Worm (Caenorhabditis elegans) whole organism, midembryonic: ENCODE results near the gene Y5H2B.3.
"Not testable (repeated sequence)": the region's sequence is repeated elsewhere in the genome, so short reads cannot be mapped to it uniquely, and the experiment has no call there.

Experiments
- T22C8.4 ChIP-seq: fragments of 200-800 bp; sonication (Bioruptor generic); IDR thresholded peaks from 2 replicates; pipeline ENCODE4 v1.3.6; 2022; ENCODE audit warnings: missing genetic modification characterization, missing compliant biosample characterization
- cog-1 ChIP-seq: sonication (generic microtip); optimal IDR thresholded peaks from 2 replicates; lab custom pipeline; 2016; ENCODE audit warnings: missing genetic modification characterization, missing compliant biosample characterization
- flt-1 ChIP-seq: fragments of 200-800 bp; sonication (Bioruptor generic); IDR thresholded peaks from 2 replicates; pipeline ENCODE4 v1.3.6; 2022; ENCODE audit warnings: missing genetic modification characterization, missing compliant biosample characterization
- klf-2 ChIP-seq: fragments of 200-800 bp; sonication (Bioruptor generic); conservative IDR thresholded peaks from 2 replicates; pipeline ENCODE4 v1.3.6; 2022; ENCODE audit warnings: missing genetic modification reagents, missing genetic modification characterization, missing compliant biosample characterization
- med-1 ChIP-seq: sonication (generic microtip); optimal IDR thresholded peaks from 2 replicates; lab custom pipeline; 2017; ENCODE audit warnings: missing genetic modification characterization, mild to moderate bottlenecking, missing compliant biosample characterization, antibody characterized with exemption, missing genetic modification reagents; ENCODE audit not compliant: insufficient read depth
- ref-1 ChIP-seq: fragments of 200-800 bp; sonication (Bioruptor generic); conservative IDR thresholded peaks from 2 replicates; pipeline ENCODE4 v1.3.6; 2022; ENCODE audit warnings: missing genetic modification reagents, missing genetic modification characterization, missing compliant biosample characterization
- tab-1 ChIP-seq: fragments of 200-800 bp; sonication (Bioruptor generic); IDR thresholded peaks from 2 replicates; pipeline ENCODE4 v1.3.6; 2022; ENCODE audit warnings: missing genetic modification characterization, missing compliant biosample characterization
- ztf-23 ChIP-seq: fragments of 200-800 bp; sonication (Bioruptor generic); IDR thresholded peaks from 2 replicates; pipeline ENCODE4 v1.3.6; 2022; ENCODE audit warnings: missing genetic modification reagents, missing genetic modification characterization, missing compliant biosample characterization
- ztf-29 ChIP-seq: fragments of 200-800 bp; sonication (Bioruptor generic); IDR thresholded peaks from 2 replicates; pipeline ENCODE4 v1.3.6; 2022; ENCODE audit warnings: missing genetic modification reagents, missing genetic modification characterization, missing compliant biosample characterization

The Y5H2B.3 gene

ce11 chrV:2187864-2188345, at the start of gene Y5H2B.3:
Y5H2B.3 (plus strand) TSS chrV:2188295.
- no peak for TF ChIP-seq med-1
- TF ChIP-seq flt-1 (GFP tag; lab: Robert Waterston, UW): no peak
- no peak for TF ChIP-seq cog-1 (tag; lab: Kevin White, UChicago)
- no peak for TF ChIP-seq klf-2 (GFP tag; lab: Robert Waterston, UW)
- no peak for TF ChIP-seq ref-1 (GFP tag; lab: Robert Waterston, UW)
- TF ChIP-seq tab-1 (GFP tag; lab: Robert Waterston, UW): no peak

ce11 chrV:2139918-2140317, 48.2 kb upstream of the Y5H2B.3 start, which contains the start of gene F22F7.7:
F22F7.7 (minus strand) TSS chrV:2140042.
- TF ChIP-seq ref-1 (GFP tag; lab: Robert Waterston, UW): no peak
- no peak for TF ChIP-seq med-1

- TF ChIP-seq flt-1 (GFP tag; lab: Robert Waterston, UW); cog-1 (tag; lab: Kevin White, UChicago); ref-1 (GFP tag; lab: Robert Waterston, UW): not testable (repeated sequence)
Observed at ce11 chrV:2144408-2144807, 43.7 kb upstream of the Y5H2B.3 start, which contains the start of gene F22F7.12. F22F7.12 (minus strand) TSS chrV:2144508.

ce11 chrV:2146044-2146443, 42.1 kb upstream of the Y5H2B.3 start, which contains the start of gene str-52:
str-52 (minus strand) TSS chrV:2146144.
- TF ChIP-seq tab-1 (GFP tag; lab: Robert Waterston, UW) (no peak), med-1 (no peak), ztf-29 (GFP tag; lab: Robert Waterston, UW) (no peak)

- TF ChIP-seq klf-2 (GFP tag; lab: Robert Waterston, UW): no peak
Observed at ce11 chrV:2146795-2147194, 41.3 kb upstream of the Y5H2B.3 start, which contains the start of gene srbc-20. srbc-20 (plus strand) TSS chrV:2147095.

- TF ChIP-seq ztf-29 (GFP tag; lab: Robert Waterston, UW) (no peak), med-1 (no peak), ref-1 (GFP tag; lab: Robert Waterston, UW) (no peak)
Observed at ce11 chrV:2149432-2149831, 38.7 kb upstream of the Y5H2B.3 start, which contains the start of gene C45H4.21. C45H4.21 (minus strand) TSS chrV:2149532.

ce11 chrV:2150876-2151275, 37.2 kb upstream of the Y5H2B.3 start, which contains the start of gene C45H4.13:
C45H4.13 (minus strand) TSS chrV:2150976.
- TF ChIP-seq T22C8.4 (GFP tag; lab: Robert Waterston, UW): no peak
- TF ChIP-seq med-1: no peak
- TF ChIP-seq ref-1 (GFP tag; lab: Robert Waterston, UW): no peak
- TF ChIP-seq cog-1 (tag; lab: Kevin White, UChicago): no peak
- no peak for TF ChIP-seq ztf-23 (GFP tag; lab: Robert Waterston, UW)
- TF ChIP-seq klf-2 (GFP tag; lab: Robert Waterston, UW): no peak
- no peak for TF ChIP-seq ztf-29 (GFP tag; lab: Robert Waterston, UW)
- TF ChIP-seq tab-1 (GFP tag; lab: Robert Waterston, UW): no peak
- TF ChIP-seq flt-1 (GFP tag; lab: Robert Waterston, UW): no peak

ce11 chrV:2151458-2151857, 36.6 kb upstream of the Y5H2B.3 start, which contains the start of gene srbc-24:
srbc-24 (plus strand) TSS chrV:2151758.
- TF ChIP-seq med-1: no peak
- no peak for TF ChIP-seq tab-1 (GFP tag; lab: Robert Waterston, UW)
- no peak for TF ChIP-seq cog-1 (tag; lab: Kevin White, UChicago)
- no peak for TF ChIP-seq ztf-29 (GFP tag; lab: Robert Waterston, UW)
- no peak for TF ChIP-seq ztf-23 (GFP tag; lab: Robert Waterston, UW)
- no peak for TF ChIP-seq klf-2 (GFP tag; lab: Robert Waterston, UW)
- no peak for TF ChIP-seq ref-1 (GFP tag; lab: Robert Waterston, UW)
- no peak for TF ChIP-seq T22C8.4 (GFP tag; lab: Robert Waterston, UW)
- TF ChIP-seq flt-1 (GFP tag; lab: Robert Waterston, UW): no peak

ce11 chrV:2153274-2153673, 34.8 kb upstream of the Y5H2B.3 start, which contains the start of gene srbc-23:
srbc-23 (plus strand) TSS chrV:2153574.
- TF ChIP-seq flt-1 (GFP tag; lab: Robert Waterston, UW) (no peak), ztf-29 (GFP tag; lab: Robert Waterston, UW) (no peak), ref-1 (GFP tag; lab: Robert Waterston, UW) (no peak), med-1 (no peak), T22C8.4 (GFP tag; lab: Robert Waterston, UW) (no peak), ztf-23 (GFP tag; lab: Robert Waterston, UW) (no peak), cog-1 (tag; lab: Kevin White, UChicago) (no peak), klf-2 (GFP tag; lab: Robert Waterston, UW) (no peak), tab-1 (GFP tag; lab: Robert Waterston, UW) (no peak)

ce11 chrV:2155232-2155631, 32.9 kb upstream of the Y5H2B.3 start, which contains the start of gene srbc-21:
srbc-21 (plus strand) TSS chrV:2155532.
- no peak for TF ChIP-seq klf-2 (GFP tag; lab: Robert Waterston, UW)
- no peak for TF ChIP-seq med-1
- TF ChIP-seq ztf-29 (GFP tag; lab: Robert Waterston, UW): no peak
- TF ChIP-seq tab-1 (GFP tag; lab: Robert Waterston, UW): no peak
- TF ChIP-seq flt-1 (GFP tag; lab: Robert Waterston, UW): no peak
- TF ChIP-seq ref-1 (GFP tag; lab: Robert Waterston, UW): no peak
- no peak for TF ChIP-seq T22C8.4 (GFP tag; lab: Robert Waterston, UW)
- TF ChIP-seq cog-1 (tag; lab: Kevin White, UChicago): no peak
- no peak for TF ChIP-seq ztf-23 (GFP tag; lab: Robert Waterston, UW)
